Worm (Caenorhabditis elegans) whole organism, L4 larva: Measurements from ENCODE around the gene vnut-1.
A peak's percentile ranks its signal among the peaks of the same experiment; 100 is the strongest.

Experiments used
- lin-38 ChIP-seq: fragments of 200-800 bp; sonication (Bioruptor generic); IDR thresholded peaks from 2 replicates; pipeline ENCODE4 v1.3.6; 2022; ENCODE audit warnings: missing genetic modification reagents, missing genetic modification characterization, missing compliant biosample characterization
- zfp-3 ChIP-seq: fragments of 200-800 bp; sonication (Bioruptor generic); conservative IDR thresholded peaks from 2 replicates; pipeline ENCODE4 v1.3.6; 2022; ENCODE audit warnings: missing genetic modification reagents, missing genetic modification characterization, missing compliant biosample characterization
- zip-11 ChIP-seq: fragments of 200-800 bp; sonication (Bioruptor generic); IDR thresholded peaks from 2 replicates; pipeline ENCODE4 v1.3.6; 2022; ENCODE audit warnings: missing genetic modification characterization, missing compliant biosample characterization

ce11 chrII:14496809-14497208 lies 7.2 kb downstream of the vnut-1 start:
- TF ChIP-seq zfp-3 (GFP tag; lab: Robert Waterston, UW) (peak; percentile 86), lin-38 (GFP tag; lab: Robert Waterston, UW) (peak; percentile 85), zip-11 (GFP tag; lab: Robert Waterston, UW) (0 out of 2 replicates have a peak, but pooled peaks have one; percentile 37)
